Worm (Caenorhabditis elegans) whole organism, young adult: ENCODE measurements around the gene F52C9.3.

ENCODE experiments used
- B0019.2 ChIP-seq: fragments of 200-800 bp; sonication (Bioruptor generic); conservative IDR thresholded peaks from 2 replicates; pipeline ENCODE4 v1.3.6; 2022; ENCODE audit warnings: missing genetic modification reagents, missing genetic modification characterization, missing compliant biosample characterization
- C06A6.2 ChIP-seq: fragments of 200-800 bp; sonication (Bioruptor generic); conservative IDR thresholded peaks from 2 replicates; pipeline ENCODE4 v1.3.6; 2022; ENCODE audit warnings: missing genetic modification characterization, missing compliant biosample characterization
- D2030.7 ChIP-seq: fragments of 200-800 bp; sonication (Bioruptor generic); IDR thresholded peaks from 2 replicates; pipeline ENCODE4 v1.3.6; 2022; ENCODE audit warnings: missing genetic modification reagents, missing genetic modification characterization, missing compliant biosample characterization
- F10E7.11 ChIP-seq: sonication (generic microtip); optimal IDR thresholded peaks from 2 replicates; lab custom pipeline; 2017; ENCODE audit warnings: mild to moderate bottlenecking, missing genetic modification characterization, moderate library complexity, missing compliant biosample characterization
- F23B12.7 ChIP-seq: sonication (generic microtip); optimal IDR thresholded peaks from 2 replicates; lab custom pipeline; 2017; ENCODE audit warnings: missing genetic modification characterization, mild to moderate bottlenecking, missing compliant biosample characterization, antibody characterized with exemption, moderate library complexity; ENCODE audit not compliant: insufficient read depth
- F55B11.4 ChIP-seq: sonication (generic microtip); optimal IDR thresholded peaks from 2 replicates; lab custom pipeline; 2016; ENCODE audit warnings: missing compliant biosample characterization, missing genetic modification characterization, borderline replicate concordance; ENCODE audit not compliant: insufficient read depth
- F57C9.4 ChIP-seq: sonication (generic microtip); optimal IDR thresholded peaks from 2 replicates; lab custom pipeline; 2017; ENCODE audit warnings: mild to moderate bottlenecking, missing genetic modification characterization, missing compliant biosample characterization
- K11D2.4 ChIP-seq: fragments of 200-800 bp; sonication (Bioruptor generic); IDR thresholded peaks from 2 replicates; pipeline ENCODE4 v1.3.6; 2022; ENCODE audit warnings: missing genetic modification reagents, missing genetic modification characterization, missing compliant biosample characterization
- Y95B8A.8 ChIP-seq: fragments of 200-800 bp; sonication (Bioruptor generic); IDR thresholded peaks from 2 replicates; pipeline ENCODE4 v1.3.6; 2022; ENCODE audit warnings: missing genetic modification reagents, missing genetic modification characterization, missing compliant biosample characterization
- ZK185.1 ChIP-seq: sonication (generic microtip); optimal IDR thresholded peaks from 2 replicates; lab custom pipeline; 2016; ENCODE audit warnings: mild to moderate bottlenecking, missing genetic modification characterization, missing compliant biosample characterization; ENCODE audit not compliant: poor library complexity, severe bottlenecking
- aptf-2 ChIP-seq: fragments of 200-800 bp; sonication (Bioruptor generic); conservative IDR thresholded peaks from 2 replicates; pipeline ENCODE4 v1.3.6; 2022; ENCODE audit warnings: missing genetic modification reagents, missing genetic modification characterization, missing compliant biosample characterization
- aptf-3 ChIP-seq: fragments of 200-800 bp; sonication (Bioruptor generic); IDR thresholded peaks from 2 replicates; pipeline ENCODE4 v1.3.6; 2022; ENCODE audit warnings: missing genetic modification characterization, missing compliant biosample characterization
- atf-7 ChIP-seq: sonication (generic microtip); optimal IDR thresholded peaks from 2 replicates; lab custom pipeline; 2017; ENCODE audit warnings: mild to moderate bottlenecking, missing genetic modification characterization, missing compliant biosample characterization
- athp-1 ChIP-seq: sonication (generic microtip); optimal IDR thresholded peaks from 2 replicates; lab custom pipeline; 2017; ENCODE audit warnings: mild to moderate bottlenecking, missing genetic modification characterization, missing compliant biosample characterization
- attf-3 ChIP-seq: fragments of 200-800 bp; sonication (Bioruptor generic); conservative IDR thresholded peaks from 2 replicates; pipeline ENCODE4 v1.3.6; 2022; ENCODE audit warnings: missing genetic modification reagents, missing genetic modification characterization, missing compliant biosample characterization
- bed-1 ChIP-seq: fragments of 200-800 bp; sonication (Bioruptor generic); IDR thresholded peaks from 2 replicates; pipeline ENCODE4 v1.3.6; 2022; ENCODE audit warnings: missing genetic modification reagents, missing genetic modification characterization, missing compliant biosample characterization
- ccch-3 ChIP-seq: fragments of 200-800 bp; sonication (Bioruptor generic); optimal IDR thresholded peaks from 2 replicates; lab custom pipeline; 2018; ENCODE audit warnings: mild to moderate bottlenecking, missing genetic modification characterization, missing compliant biosample characterization
- ceh-100 ChIP-seq: fragments of 200-800 bp; sonication (Bioruptor generic); IDR thresholded peaks from 2 replicates; pipeline ENCODE4 v1.3.6; 2022; ENCODE audit warnings: missing genetic modification reagents, missing genetic modification characterization, missing compliant biosample characterization
- ceh-27 ChIP-seq: fragments of 200-800 bp; sonication (Bioruptor generic); optimal IDR thresholded peaks from 2 replicates; lab custom pipeline; 2018; ENCODE audit warnings: mild to moderate bottlenecking, missing genetic modification characterization, moderate library complexity, missing compliant biosample characterization
- ceh-58 ChIP-seq: fragments of 200-800 bp; sonication (Bioruptor generic); IDR thresholded peaks from 2 replicates; pipeline ENCODE4 v1.3.6; 2022; ENCODE audit warnings: missing genetic modification characterization, missing compliant biosample characterization
- chd-7 ChIP-seq: sonication (generic microtip); optimal IDR thresholded peaks from 2 replicates; lab custom pipeline; 2016; ENCODE audit warnings: mild to moderate bottlenecking, missing genetic modification characterization, moderate library complexity, missing compliant biosample characterization
- die-1 ChIP-seq: sonication (generic microtip); optimal IDR thresholded peaks from 2 replicates; lab custom pipeline; 2016; ENCODE audit warnings: missing genotype, mild to moderate bottlenecking, missing genetic modification characterization, missing compliant biosample characterization
- dox-1 ChIP-seq: fragments of 200-800 bp; sonication (Bioruptor generic); IDR thresholded peaks from 2 replicates; pipeline ENCODE4 v1.3.6; 2022; ENCODE audit warnings: missing genetic modification reagents, missing genetic modification characterization, missing compliant biosample characterization
- dpff-1 ChIP-seq: sonication (generic microtip); optimal IDR thresholded peaks from 2 replicates; lab custom pipeline; 2017; ENCODE audit warnings: mild to moderate bottlenecking, missing genetic modification characterization, missing compliant biosample characterization
- dpl-1 ChIP-seq: fragments of 150-350 bp; optimal IDR thresholded peaks from 2 replicates; lab custom pipeline; 2014; ENCODE audit warnings: missing biosample characterization, missing genetic modification reagents, missing genetic modification characterization
- egl-18 ChIP-seq: fragments of 200-800 bp; sonication (Bioruptor generic); IDR thresholded peaks from 2 replicates; pipeline ENCODE4 v1.3.6; 2022; ENCODE audit warnings: missing genetic modification reagents, missing genetic modification characterization, missing compliant biosample characterization
- egl-44 ChIP-seq: fragments of 200-800 bp; sonication (Bioruptor generic); IDR thresholded peaks from 2 replicates; pipeline ENCODE4 v1.3.6; 2022; ENCODE audit warnings: missing genetic modification reagents, missing genetic modification characterization, missing compliant biosample characterization
- egrh-3 ChIP-seq: fragments of 200-800 bp; sonication (Bioruptor generic); IDR thresholded peaks from 2 replicates; pipeline ENCODE4 v1.3.6; 2022; ENCODE audit warnings: missing genetic modification reagents, missing genetic modification characterization, missing compliant biosample characterization
- gei-17 ChIP-seq: fragments of 200-800 bp; sonication (Bioruptor generic); optimal IDR thresholded peaks from 2 replicates; lab custom pipeline; 2018; ENCODE audit warnings: mild to moderate bottlenecking, missing genetic modification characterization, missing compliant biosample characterization
- hlh-12 ChIP-seq: sonication (generic microtip); optimal IDR thresholded peaks from 2 replicates; lab custom pipeline; 2016; ENCODE audit warnings: missing genetic modification characterization, missing compliant biosample characterization
- hmg-1.2 ChIP-seq: fragments of 200-800 bp; sonication (Bioruptor generic); IDR thresholded peaks from 2 replicates; pipeline ENCODE4 v1.3.6; 2022; ENCODE audit warnings: missing genetic modification reagents, missing genetic modification characterization, missing compliant biosample characterization
- let-526 ChIP-seq: fragments of 200-800 bp; sonication (Bioruptor generic); IDR thresholded peaks from 2 replicates; pipeline ENCODE4 v1.3.6; 2022; ENCODE audit warnings: missing genetic modification reagents, missing genetic modification characterization, missing compliant biosample characterization
- lin-26 ChIP-seq: fragments of 200-800 bp; sonication (Bioruptor generic); IDR thresholded peaks from 2 replicates; pipeline ENCODE4 v1.3.6; 2022; ENCODE audit warnings: missing genetic modification reagents, missing genetic modification characterization, missing compliant biosample characterization
- lin-40 ChIP-seq: sonication (generic microtip); optimal IDR thresholded peaks from 2 replicates; lab custom pipeline; 2016; ENCODE audit warnings: missing genetic modification characterization, mild to moderate bottlenecking, missing compliant biosample characterization, missing genotype, missing genetic modification reagents
- madf-3 ChIP-seq: fragments of 200-800 bp; sonication (Bioruptor generic); IDR thresholded peaks from 2 replicates; pipeline ENCODE4 v1.3.6; 2022; ENCODE audit warnings: missing genetic modification reagents, missing genetic modification characterization, missing compliant biosample characterization
- madf-6 ChIP-seq: fragments of 200-800 bp; sonication (Bioruptor generic); IDR thresholded peaks from 2 replicates; pipeline ENCODE4 v1.3.6; 2022; ENCODE audit warnings: missing genetic modification reagents, missing genetic modification characterization, missing compliant biosample characterization
- madf-8 ChIP-seq: fragments of 200-800 bp; sonication (Bioruptor generic); conservative IDR thresholded peaks from 2 replicates; pipeline ENCODE4 v1.3.6; 2022; ENCODE audit warnings: missing genetic modification reagents, missing genetic modification characterization, missing compliant biosample characterization
- mel-28 ChIP-seq: sonication (generic microtip); optimal IDR thresholded peaks from 2 replicates; lab custom pipeline; 2016; ENCODE audit warnings: borderline replicate concordance, mild to moderate bottlenecking, missing genetic modification characterization, missing compliant biosample characterization
- nfya-2 ChIP-seq: fragments of 200-800 bp; sonication (Bioruptor generic); IDR thresholded peaks from 2 replicates; pipeline ENCODE4 v1.3.6; 2022; ENCODE audit warnings: missing genetic modification reagents, missing genetic modification characterization, missing compliant biosample characterization
- nhr-120 ChIP-seq: fragments of 200-800 bp; sonication (Bioruptor generic); IDR thresholded peaks from 2 replicates; pipeline ENCODE4 v1.3.6; 2022; ENCODE audit warnings: missing genetic modification characterization, missing compliant biosample characterization
- nhr-179 ChIP-seq: sonication (generic microtip); optimal IDR thresholded peaks from 2 replicates; lab custom pipeline; 2016; ENCODE audit warnings: mild to moderate bottlenecking, missing genetic modification characterization, missing compliant biosample characterization
- pbrm-1 ChIP-seq: fragments of 200-800 bp; sonication (Bioruptor generic); IDR thresholded peaks from 2 replicates; pipeline ENCODE4 v1.3.6; 2022; ENCODE audit warnings: missing genetic modification reagents, missing genetic modification characterization, missing compliant biosample characterization
- pha-4 ChIP-seq: fragments of 150-350 bp; sonication (generic microtip); optimal IDR thresholded peaks from 2 replicates; lab custom pipeline; 2014; ENCODE audit warnings: missing biosample characterization, missing genetic modification reagents, missing genetic modification characterization
- snpc-1.1 ChIP-seq: sonication (generic microtip); optimal IDR thresholded peaks from 2 replicates; lab custom pipeline; 2017; ENCODE audit warnings: missing genetic modification characterization, mild to moderate bottlenecking, missing compliant biosample characterization, antibody characterized with exemption, moderate library complexity, missing genotype, missing genetic modification reagents; ENCODE audit not compliant: insufficient read depth
- tbp1 ChIP-seq: fragments of 200-800 bp; sonication (Bioruptor generic); optimal IDR thresholded peaks from 2 replicates; lab custom pipeline; 2018; ENCODE audit warnings: mild to moderate bottlenecking, missing genetic modification characterization, missing compliant biosample characterization
- zfh-2 ChIP-seq: fragments of 200-800 bp; sonication (Bioruptor generic); conservative IDR thresholded peaks from 2 replicates; pipeline ENCODE4 v1.3.6; 2022; ENCODE audit warnings: missing genetic modification reagents, missing genetic modification characterization, missing compliant biosample characterization
- ztf-26 ChIP-seq: sonication (generic microtip); optimal IDR thresholded peaks from 2 replicates; lab custom pipeline; 2017; ENCODE audit warnings: missing genetic modification characterization, missing compliant biosample characterization
- ztf-28 ChIP-seq: fragments of 200-800 bp; sonication (Bioruptor generic); IDR thresholded peaks from 2 replicates; pipeline ENCODE4 v1.3.6; 2022; ENCODE audit warnings: missing genetic modification reagents, missing genetic modification characterization, missing compliant biosample characterization
- ztf-3 ChIP-seq: fragments of 200-800 bp; sonication (Bioruptor generic); optimal IDR thresholded peaks from 2 replicates; lab custom pipeline; 2018; ENCODE audit warnings: mild to moderate bottlenecking, missing genetic modification characterization, missing compliant biosample characterization

Gene F52C9.3

DNA sequence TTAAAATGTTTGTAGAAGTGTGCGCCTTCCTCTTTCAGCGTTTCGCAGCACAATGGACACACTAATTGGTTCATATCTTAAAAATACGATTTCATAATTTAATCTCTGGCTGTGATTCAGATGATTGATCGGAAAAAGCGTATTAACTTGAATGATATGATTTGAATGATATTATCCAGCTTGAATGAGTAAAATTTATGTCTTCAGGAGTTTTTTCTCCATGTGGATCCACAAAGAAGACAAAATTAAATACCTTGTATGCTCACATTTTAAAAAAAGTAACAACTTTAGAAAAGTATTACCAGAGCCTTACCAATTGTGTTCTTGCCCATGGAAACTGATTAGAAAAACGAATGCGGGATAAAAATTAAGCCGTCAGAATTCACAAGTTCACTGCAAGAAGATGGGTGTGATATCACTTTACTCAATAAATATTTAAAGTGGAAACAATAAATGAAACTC is 48.3 kb upstream of the F52C9.3 start, which contains the start of gene ztf-8 (continued):
- TF ChIP-seq pbrm-1 (GFP tag; lab: Robert Waterston, UW) (no peak), madf-3 (GFP tag; lab: Robert Waterston, UW) (0 out of 2 replicates have a peak, but pooled peaks have one; percentile 51), hlh-12 (tag; lab: Kevin White, UChicago) (no peak), ccch-3 (GFP tag; lab: Kevin White, UChicago) (no peak), ceh-27 (no peak), athp-1 (tag; lab: Kevin White, UChicago) (peak; percentile 42), dpff-1 (tag; lab: Kevin White, UChicago) (peak; percentile 41), snpc-1.1 (peak; percentile 54), F23B12.7 (tag; lab: Kevin White, UChicago) (no peak), K11D2.4 (GFP tag; lab: Robert Waterston, UW) (no peak), Y95B8A.8 (GFP tag; lab: Robert Waterston, UW) (no peak), gei-17 (GFP tag; lab: Kevin White, UChicago) (no peak), let-526 (no peak), ztf-3 (no peak), lin-26 (GFP tag; lab: Robert Waterston, UW) (no peak), ZK185.1 (tag; lab: Kevin White, UChicago) (no peak), zfh-2 (no peak), madf-8 (GFP tag; lab: Robert Waterston, UW) (no peak), nhr-120 (GFP tag; lab: Robert Waterston, UW) (no peak), attf-3 (no peak), lin-40 (tag; lab: Kevin White, UChicago) (no peak), B0019.2 (no peak), nhr-179 (tag; lab: Kevin White, UChicago) (no peak), dpl-1 (GFP tag; lab: Kevin White, UChicago) (no peak), F10E7.11 (tag; lab: Kevin White, UChicago) (no peak), tbp1 (GFP tag; lab: Kevin White, UChicago) (peak; percentile 13), nfya-2 (GFP tag; lab: Robert Waterston, UW) (no peak), aptf-2 (GFP tag; lab: Robert Waterston, UW) (no peak), die-1 (tag; lab: Kevin White, UChicago) (peak; percentile 32), hmg-1.2 (peak; percentile 18; the same call in 1 of the 2 replicates), mel-28 (tag; lab: Kevin White, UChicago) (no peak), ztf-26 (tag; lab: Kevin White, UChicago) (peak; percentile 12), egrh-3 (GFP tag; lab: Robert Waterston, UW) (no peak), dox-1 (GFP tag; lab: Robert Waterston, UW) (peak; percentile 19; the same call in 1 of the 2 replicates), bed-1 (GFP tag; lab: Robert Waterston, UW) (no peak), pha-4 (tag; lab: Kevin White, UChicago) (no peak), chd-7 (tag; lab: Kevin White, UChicago) (no peak), C06A6.2 (GFP tag; lab: Robert Waterston, UW) (no peak), F55B11.4 (tag; lab: Kevin White, UChicago) (no peak), aptf-3 (0 out of 2 replicates have a peak, but pooled peaks have one; percentile 22), ztf-28 (GFP tag; lab: Robert Waterston, UW) (no peak), ceh-100 (GFP tag; lab: Robert Waterston, UW) (no peak), egl-44 (GFP tag; lab: Robert Waterston, UW) (no peak), egl-18 (GFP tag; lab: Robert Waterston, UW) (no peak), ceh-58 (GFP tag; lab: Robert Waterston, UW) (no peak), F57C9.4 (tag; lab: Kevin White, UChicago) (no peak), D2030.7 (GFP tag; lab: Robert Waterston, UW) (no peak), atf-7 (tag; lab: Kevin White, UChicago) (peak; percentile 31), madf-6 (GFP tag; lab: Robert Waterston, UW) (peak; percentile 65)
